Worm (Caenorhabditis elegans): ENCODE results near the gene C11G6.2.
"Not testable (repeated sequence)": the region's sequence is repeated elsewhere in the genome, so short reads cannot be mapped to it uniquely, and the experiment has no call there.

DNA sequence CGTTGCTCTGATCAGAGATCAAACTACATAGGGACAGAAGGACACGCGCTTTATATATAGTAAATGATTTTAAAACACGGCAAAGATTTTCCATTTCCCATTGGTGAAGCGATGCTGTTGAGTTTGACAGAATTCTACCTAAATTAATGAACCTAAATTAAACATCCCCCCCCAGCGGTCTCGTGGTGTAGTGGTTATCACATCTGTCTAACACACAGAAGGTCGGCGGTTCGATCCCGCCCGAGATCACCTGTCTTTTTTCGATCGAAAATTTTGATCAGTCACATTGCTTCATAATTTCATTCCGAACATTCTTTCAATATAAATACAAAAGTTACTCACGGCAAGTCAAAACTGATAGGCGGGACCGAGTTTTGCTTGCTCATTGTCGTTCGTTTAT lies 29.2 kb upstream of the C11G6.2 start:
- not testable (repeated sequence) for TF ChIP-seq K11D2.4 (GFP tag; IDR thresholded peaks at IDR 0.05); let-526 (GFP tag; IDR thresholded peaks at IDR 0.05); mel-28 (tag; optimal IDR thresholded peaks at IDR 0.05; ENCODE audit: borderline replicate concordance); zim-3 (tag; optimal IDR thresholded peaks at IDR 0.05); hlh-26 (GFP tag; conservative IDR thresholded peaks at IDR 0.05); zfh-2 (GFP tag; conservative IDR thresholded peaks at IDR 0.05); lsl-1 (GFP tag; optimal IDR thresholded peaks at IDR 0.05); F52B5.7 (tag; optimal IDR thresholded peaks at IDR 0.05); ztf-6 (GFP tag; IDR thresholded peaks at IDR 0.05); unc-130 (GFP tag; optimal IDR thresholded peaks at IDR 0.05); ztf-25 (GFP tag; IDR thresholded peaks at IDR 0.05)
- TF ChIP-seq madf-6 (GFP tag; IDR thresholded peaks at IDR 0.05) = peak; percentile 37; the same call in 1 of the 2 replicates

Measured in whole organism, young adult.